Worm (Caenorhabditis elegans) whole organism, L3 larva: ENCODE data around the gene col-143.

ENCODE experiments used
- ZK546.5 ChIP-seq: sonication (generic microtip); optimal IDR thresholded peaks from 2 replicates; lab custom pipeline; 2017; ENCODE audit warnings: missing biosample characterization, missing genetic modification characterization
- aly-2 ChIP-seq: fragments of 150-350 bp; optimal IDR thresholded peaks from 2 replicates; lab custom pipeline; 2014; ENCODE audit warnings: missing biosample characterization, missing genetic modification characterization
- ceh-16 ChIP-seq: sonication (generic microtip); optimal IDR thresholded peaks from 2 replicates; lab custom pipeline; 2017; ENCODE audit warnings: missing biosample characterization, missing genetic modification characterization
- ceh-28 ChIP-seq: fragments of 150-350 bp; optimal IDR thresholded peaks from 2 replicates; lab custom pipeline; 2014; ENCODE audit warnings: missing biosample characterization, missing genetic modification reagents, missing genetic modification characterization
- ceh-82 ChIP-seq: fragments of 150-350 bp; optimal IDR thresholded peaks from 2 replicates; lab custom pipeline; 2014; ENCODE audit warnings: missing biosample characterization, missing genetic modification characterization
- ceh-9 ChIP-seq: sonication (generic microtip); optimal IDR thresholded peaks from 2 replicates; lab custom pipeline; 2018; ENCODE audit warnings: missing biosample characterization, missing genetic modification characterization
- daf-12 ChIP-seq: fragments of 150-350 bp; optimal IDR thresholded peaks from 2 replicates; lab custom pipeline; 2014; ENCODE audit warnings: missing biosample characterization, missing genetic modification reagents, missing genetic modification characterization
- egl-27 ChIP-seq: sonication (generic microtip); optimal IDR thresholded peaks from 4 replicates; lab custom pipeline; 2017; ENCODE audit warnings: missing biosample characterization, missing genetic modification reagents, missing genetic modification characterization
- egl-5 ChIP-seq: fragments of 150-350 bp; optimal IDR thresholded peaks from 2 replicates; lab custom pipeline; 2017; ENCODE audit warnings: missing biosample characterization, missing genetic modification reagents, missing genetic modification characterization, inconsistent platforms
- elt-1 ChIP-seq: fragments of 150-350 bp; optimal IDR thresholded peaks from 2 replicates; lab custom pipeline; 2014; ENCODE audit warnings: missing biosample characterization, missing genetic modification characterization
- elt-2 ChIP-seq: sonication (generic microtip); optimal IDR thresholded peaks from 2 replicates; lab custom pipeline; 2016; ENCODE audit warnings: missing genetic modification reagents, mild to moderate bottlenecking, missing genetic modification characterization, missing compliant biosample characterization
- elt-3 ChIP-seq, 3 experiments: fragments of 150-350 bp in 1 of 3; sonication (generic microtip) in 2 of 3; optimal IDR thresholded peaks; 2 replicates in 2 of 3; 4 replicates in 1 of 3; lab custom pipeline; 2014 to 2017; ENCODE audit warnings: missing biosample characterization in 3 of 3, missing genetic modification characterization in 3 of 3
- fkh-10 ChIP-seq: sonication (generic microtip); optimal IDR thresholded peaks from 2 replicates; lab custom pipeline; 2017; ENCODE audit warnings: missing biosample characterization, missing genetic modification reagents, missing genetic modification characterization
- fkh-2 ChIP-seq: fragments of 150-350 bp; optimal IDR thresholded peaks from 2 replicates; lab custom pipeline; 2014; ENCODE audit warnings: missing biosample characterization, missing genetic modification reagents, missing genetic modification characterization
- fos-1 ChIP-seq: fragments of 150-350 bp; optimal IDR thresholded peaks from 2 replicates; lab custom pipeline; 2014; ENCODE audit warnings: missing biosample characterization, missing genetic modification characterization
- hmg-11 ChIP-seq: sonication (generic microtip); optimal IDR thresholded peaks from 2 replicates; lab custom pipeline; 2016; ENCODE audit warnings: missing genetic modification characterization, missing compliant biosample characterization
- jun-1 ChIP-seq: fragments of 150-350 bp; optimal IDR thresholded peaks from 2 replicates; lab custom pipeline; 2014; ENCODE audit warnings: missing biosample characterization, missing genetic modification reagents, missing genetic modification characterization
- lin-15B ChIP-seq: fragments of 150-350 bp; optimal IDR thresholded peaks from 2 replicates; lab custom pipeline; 2014; ENCODE audit warnings: missing biosample characterization, missing genetic modification characterization
- lin-39 ChIP-seq: fragments of 150-350 bp; optimal IDR thresholded peaks from 2 replicates; lab custom pipeline; 2018; ENCODE audit warnings: missing biosample characterization, missing genetic modification reagents, missing genetic modification characterization
- lsy-12 ChIP-seq: sonication (generic microtip); optimal IDR thresholded peaks from 2 replicates; lab custom pipeline; 2016; ENCODE audit warnings: mild to moderate bottlenecking, missing genetic modification characterization, missing compliant biosample characterization
- mdl-1 ChIP-seq: fragments of 150-350 bp; optimal IDR thresholded peaks from 2 replicates; lab custom pipeline; 2014; ENCODE audit warnings: missing biosample characterization, missing genetic modification characterization
- nfya-1 ChIP-seq: sonication (generic microtip); optimal IDR thresholded peaks from 2 replicates; lab custom pipeline; 2017; ENCODE audit warnings: missing genetic modification characterization, mild to moderate bottlenecking, missing compliant biosample characterization, antibody characterized with exemption, moderate library complexity; ENCODE audit not compliant: insufficient read depth
- nhr-11 ChIP-seq: fragments of 150-350 bp; optimal IDR thresholded peaks from 2 replicates; lab custom pipeline; 2014; ENCODE audit warnings: missing biosample characterization, missing genetic modification characterization
- nhr-12 ChIP-seq: fragments of 150-350 bp; optimal IDR thresholded peaks from 2 replicates; lab custom pipeline; 2014; ENCODE audit warnings: missing biosample characterization, missing genetic modification characterization
- nhr-23 ChIP-seq: fragments of 150-350 bp; optimal IDR thresholded peaks from 2 replicates; lab custom pipeline; 2014; ENCODE audit warnings: missing biosample characterization, missing genetic modification reagents, missing genetic modification characterization
- nhr-237 ChIP-seq: fragments of 150-350 bp; optimal IDR thresholded peaks from 2 replicates; lab custom pipeline; 2014; ENCODE audit warnings: missing biosample characterization, missing genetic modification characterization
- nhr-28 ChIP-seq: fragments of 150-350 bp; optimal IDR thresholded peaks from 2 replicates; lab custom pipeline; 2014; ENCODE audit warnings: missing biosample characterization, missing genetic modification characterization
- nhr-67 ChIP-seq: fragments of 150-350 bp; optimal IDR thresholded peaks from 2 replicates; lab custom pipeline; 2014; ENCODE audit warnings: missing biosample characterization, missing genetic modification characterization
- nhr-76 ChIP-seq: fragments of 150-350 bp; sonication (generic microtip); optimal IDR thresholded peaks from 5 replicates; lab custom pipeline; 2014; ENCODE audit warnings: missing biosample characterization, missing genetic modification characterization
- nhr-77 ChIP-seq: fragments of 150-350 bp; optimal IDR thresholded peaks from 2 replicates; lab custom pipeline; 2014; ENCODE audit warnings: missing biosample characterization, missing genetic modification characterization
- pha-4 ChIP-seq: fragments of 150-350 bp; optimal IDR thresholded peaks from 2 replicates; lab custom pipeline; 2014; ENCODE audit warnings: missing biosample characterization, missing genetic modification reagents, missing genetic modification characterization
- pqm-1 ChIP-seq: fragments of 150-350 bp; optimal IDR thresholded peaks from 2 replicates; lab custom pipeline; 2017; ENCODE audit warnings: missing biosample characterization, missing genetic modification characterization, inconsistent platforms
- sea-2 ChIP-seq: fragments of 150-350 bp; sonication (generic microtip); optimal IDR thresholded peaks from 4 replicates; lab custom pipeline; 2014; ENCODE audit warnings: missing biosample characterization, missing genetic modification reagents, missing genetic modification characterization
- skn-1 ChIP-seq: fragments of 150-350 bp; optimal IDR thresholded peaks from 2 replicates; lab custom pipeline; 2014; ENCODE audit warnings: missing biosample characterization, missing genetic modification characterization
- snpc-4 ChIP-seq: fragments of 150-350 bp; optimal IDR thresholded peaks from 2 replicates; lab custom pipeline; 2014; ENCODE audit warnings: missing biosample characterization, missing genetic modification characterization
- tbx-2 ChIP-seq: sonication (generic microtip); optimal IDR thresholded peaks from 2 replicates; lab custom pipeline; 2016; ENCODE audit warnings: mild to moderate bottlenecking, missing genetic modification characterization, missing compliant biosample characterization
- unc-62 ChIP-seq: fragments of 150-350 bp; sonication (generic microtip); optimal IDR thresholded peaks from 4 replicates; lab custom pipeline; 2014; ENCODE audit warnings: missing biosample characterization, missing genetic modification reagents, missing genetic modification characterization
- ztf-11 ChIP-seq: fragments of 150-350 bp; optimal IDR thresholded peaks from 2 replicates; lab custom pipeline; 2014; ENCODE audit warnings: missing biosample characterization, missing genetic modification characterization
- ztf-4 ChIP-seq: fragments of 150-350 bp; optimal IDR thresholded peaks from 2 replicates; lab custom pipeline; 2014; ENCODE audit warnings: missing biosample characterization, missing genetic modification characterization

col-143 gene

ce11 chrV:6796894-6797293 is 38.5 kb upstream of the col-143 start (continued):
- TF ChIP-seq nhr-12 (no peak), pqm-1 (no peak), nhr-76 (tag; lab: Kevin White, UChicago) (no peak), nhr-77 (no peak), jun-1 (tag; lab: Kevin White, UChicago) (no peak), skn-1 (tag; lab: Kevin White, UChicago) (no peak), lsy-12 (tag; lab: Kevin White, UChicago) (no peak), ceh-9 (tag; lab: Kevin White, UChicago) (no peak), snpc-4 (tag; lab: Kevin White, UChicago) (peak; percentile 11), sea-2 (GFP tag; lab: Kevin White, UChicago) (no peak), ztf-11 (no peak), mdl-1 (tag; lab: Kevin White, UChicago) (no peak), nhr-28 (tag; lab: Kevin White, UChicago) (no peak), egl-27 (tag; lab: Kevin White, UChicago) (no peak), ceh-82 (tag; lab: Kevin White, UChicago) (no peak), nhr-237 (tag; lab: Kevin White, UChicago) (no peak), fkh-10 (GFP tag; lab: Kevin White, UChicago) (no peak)
- TF ChIP-seq, all 47 proteins: peak for 9

- no peak for TF ChIP-seq nhr-23 (tag; lab: Kevin White, UChicago)
- no peak for TF ChIP-seq nhr-67 (tag; lab: Kevin White, UChicago)
- no peak for TF ChIP-seq nhr-28 (tag; lab: Kevin White, UChicago)
- TF ChIP-seq mdl-1 (tag; lab: Kevin White, UChicago) = no peak
- no peak for TF ChIP-seq lin-15B
- no peak for TF ChIP-seq egl-27 (tag; lab: Kevin White, UChicago)
- no peak for TF ChIP-seq elt-1 (tag; lab: Kevin White, UChicago)
- TF ChIP-seq elt-3 (tag; optimal IDR thresholded peaks at IDR 0.05; lab: Kevin White, UChicago) = no peak
- TF ChIP-seq unc-62 (GFP tag; lab: Kevin White, UChicago) = no peak
- no peak for TF ChIP-seq skn-1 (tag; lab: Kevin White, UChicago)
- TF ChIP-seq lin-39 (tag; lab: Kevin White, UChicago) = no peak
- TF ChIP-seq fos-1 (tag; lab: Kevin White, UChicago) = no peak
- TF ChIP-seq fkh-10 (GFP tag; lab: Kevin White, UChicago) = no peak
- TF ChIP-seq, all 47 proteins: peak for 0
These were observed 35.9 kb upstream of the col-143 start, which contains the start of gene dmsr-9 for ce11 chrV:6799564-6799963. dmsr-9 (minus strand) TSS chrV:6799664.

ce11 chrV:6801850-6802249 is 33.6 kb upstream of the col-143 start, which contains the start of gene dmsr-10:
dmsr-10 (minus strand) TSS chrV:6801950.
- no peak for TF ChIP-seq ceh-16 (tag; lab: Kevin White, UChicago)
- TF ChIP-seq ZK546.5 (tag; lab: Kevin White, UChicago) = no peak
- no peak for TF ChIP-seq snpc-4 (tag; lab: Kevin White, UChicago)
- TF ChIP-seq, all 47 proteins: peak for 0

DNA sequence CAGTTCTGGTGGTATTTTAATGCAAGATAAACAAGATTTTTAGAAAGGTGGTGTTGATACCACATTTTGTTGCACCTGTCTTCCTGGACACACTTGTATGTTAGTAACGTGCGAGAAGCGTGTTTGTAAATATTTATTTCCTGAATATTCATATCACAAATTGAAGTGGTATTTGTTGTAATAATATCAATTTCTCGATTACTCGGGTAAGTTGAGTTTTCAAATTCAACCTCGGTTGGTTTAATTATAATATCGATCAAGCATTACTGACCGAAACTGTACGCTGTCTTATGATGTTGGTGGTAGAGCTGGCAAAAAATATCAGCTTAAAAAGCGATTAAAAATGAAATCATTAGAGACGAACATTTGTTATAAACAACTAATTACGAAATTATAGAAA is 31.4 kb upstream of the col-143 start, which contains the start of gene dmsr-11:
Gene dmsr-11 (minus strand): TSS at position 101 of the 400 bp plus-strand sequence.
- TF ChIP-seq aly-2 (tag; lab: Kevin White, UChicago) = no peak
- TF ChIP-seq ceh-28 (tag; lab: Kevin White, UChicago) = no peak

DNA sequence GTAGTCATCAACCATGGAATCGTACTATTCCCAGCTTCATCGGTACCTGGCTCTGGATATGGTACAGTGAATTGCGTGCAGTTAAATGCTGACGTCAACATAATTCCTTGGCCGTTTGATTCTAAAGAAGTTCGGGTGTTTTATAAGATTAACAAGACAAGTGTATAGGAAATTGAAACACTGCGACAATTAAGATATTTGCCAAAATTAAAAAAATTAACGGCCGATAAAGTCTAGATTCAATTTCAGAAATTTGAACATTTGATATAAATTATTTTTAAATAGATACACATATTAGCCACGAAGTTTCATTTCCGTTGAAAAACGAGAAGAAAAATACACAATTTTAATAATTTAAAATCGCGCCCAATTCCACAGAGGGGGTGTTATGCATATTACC is 29.1 kb upstream of the col-143 start, which contains the start of gene dmsr-12:
Gene dmsr-12 (minus strand): TSS at position 101 of the 400 bp plus-strand sequence.
- TF ChIP-seq nfya-1 = no peak

- TF ChIP-seq elt-2 (tag; lab: Kevin White, UChicago) (no peak), jun-1 (tag; lab: Kevin White, UChicago) (no peak), nhr-237 (tag; lab: Kevin White, UChicago) (no peak), elt-1 (tag; lab: Kevin White, UChicago) (no peak), nhr-67 (tag; lab: Kevin White, UChicago) (no peak), fos-1 (tag; lab: Kevin White, UChicago) (no peak), ceh-16 (tag; lab: Kevin White, UChicago) (no peak), hmg-11 (tag; lab: Kevin White, UChicago) (no peak), pqm-1 (no peak), tbx-2 (no peak), lin-39 (tag; lab: Kevin White, UChicago) (no peak), nhr-23 (tag; lab: Kevin White, UChicago) (no peak), nhr-12 (no peak), nhr-11 (tag; lab: Kevin White, UChicago) (no peak), egl-27 (tag; lab: Kevin White, UChicago) (no peak), daf-12 (no peak), ztf-4 (tag; lab: Kevin White, UChicago) (no peak), egl-5 (tag; lab: Kevin White, UChicago) (no peak), fkh-2 (no peak), pha-4 (tag; lab: Kevin White, UChicago) (no peak)
These were observed 26.5 kb upstream of the col-143 start, which contains the start of gene dmsr-16 for ce11 chrV:6808962-6809361. dmsr-16 (minus strand) TSS chrV:6809062.
